Worm (Caenorhabditis elegans) whole organism, late embryonic: ENCODE measurements around the gene B0281.1.

ENCODE experiments used
- K02D7.2 ChIP-seq: sonication (generic microtip); optimal IDR thresholded peaks from 2 replicates; lab custom pipeline; 2017; ENCODE audit warnings: mild to moderate bottlenecking, missing genetic modification characterization, missing compliant biosample characterization
- ceh-19 ChIP-seq: fragments of 200-800 bp; sonication (Bioruptor generic); optimal IDR thresholded peaks from 2 replicates; lab custom pipeline; 2018; ENCODE audit warnings: mild to moderate bottlenecking, missing genetic modification characterization, missing compliant biosample characterization
- ceh-2 ChIP-seq: sonication (generic microtip); optimal IDR thresholded peaks from 2 replicates; lab custom pipeline; 2016; ENCODE audit warnings: missing genotype, missing genetic modification characterization, missing compliant biosample characterization
- ceh-30 ChIP-seq: fragments of 150-350 bp; optimal IDR thresholded peaks from 2 replicates; lab custom pipeline; 2014; ENCODE audit warnings: missing biosample characterization, missing genetic modification characterization
- che-1 ChIP-seq: sonication (generic microtip); optimal IDR thresholded peaks from 2 replicates; lab custom pipeline; 2016; ENCODE audit warnings: mild to moderate bottlenecking, missing genetic modification characterization, missing compliant biosample characterization
- dve-1 ChIP-seq: sonication (generic microtip); optimal IDR thresholded peaks from 2 replicates; lab custom pipeline; 2017; ENCODE audit warnings: antibody characterized with exemption, mild to moderate bottlenecking, missing genetic modification characterization, missing compliant biosample characterization
- nhr-11 ChIP-seq: fragments of 150-350 bp; optimal IDR thresholded peaks from 2 replicates; lab custom pipeline; 2014; ENCODE audit warnings: missing biosample characterization, missing genetic modification characterization
- nhr-232 ChIP-seq: sonication (generic microtip); optimal IDR thresholded peaks from 2 replicates; lab custom pipeline; 2016; ENCODE audit warnings: missing genetic modification characterization, missing compliant biosample characterization
- pat-9 ChIP-seq: fragments of 200-800 bp; sonication (Bioruptor generic); optimal IDR thresholded peaks from 2 replicates; lab custom pipeline; 2018; ENCODE audit warnings: mild to moderate bottlenecking, missing genetic modification characterization, moderate library complexity, missing compliant biosample characterization
- pros-1 ChIP-seq: fragments of 150-350 bp; optimal IDR thresholded peaks from 2 replicates; lab custom pipeline; 2014; ENCODE audit warnings: missing biosample characterization, missing genetic modification reagents, missing genetic modification characterization
- sox-2 ChIP-seq: fragments of 200-800 bp; sonication (Bioruptor generic); IDR thresholded peaks from 2 replicates; pipeline ENCODE4 v1.3.6; 2022; ENCODE audit warnings: missing genetic modification reagents, missing genetic modification characterization, missing compliant biosample characterization
- ttx-3 ChIP-seq: sonication (generic microtip); optimal IDR thresholded peaks from 2 replicates; lab custom pipeline; 2016; ENCODE audit warnings: missing genetic modification reagents, missing genetic modification characterization, missing compliant biosample characterization

B0281.1 gene

ce11 chrII:2359965-2360364, 47.1 kb downstream of the B0281.1 start, which contains the start of gene F43C11.16:
F43C11.16 (minus strand) TSS chrII:2360065.
- TF ChIP-seq K02D7.2 (tag; lab: Kevin White, UChicago): no peak
- no peak for TF ChIP-seq nhr-232 (tag; lab: Kevin White, UChicago)
- no peak for TF ChIP-seq che-1 (tag; lab: Kevin White, UChicago)
- TF ChIP-seq ttx-3: no peak
- TF ChIP-seq ceh-2 (tag; lab: Kevin White, UChicago): no peak
- no peak for TF ChIP-seq sox-2 (GFP tag; lab: Robert Waterston, UW)
- TF ChIP-seq dve-1: no peak
- no peak for TF ChIP-seq ceh-30 (tag; lab: Kevin White, UChicago)
- TF ChIP-seq pros-1 (tag; lab: Kevin White, UChicago): no peak
- no peak for TF ChIP-seq nhr-11 (tag; lab: Kevin White, UChicago)
- TF ChIP-seq pat-9 (tag; lab: Kevin White, UChicago): no peak
- TF ChIP-seq ceh-19 (GFP tag; lab: Kevin White, UChicago): no peak
- TF ChIP-seq, all 69 proteins: peak for 0
